Worm (Caenorhabditis elegans) whole organism, young adult: ENCODE measurements around the gene ZK742.4.
A peak's percentile ranks its signal among the peaks of the same experiment; 100 is the strongest.

Experiments used
- B0261.1 ChIP-seq: sonication (generic microtip); optimal IDR thresholded peaks from 2 replicates; lab custom pipeline; 2016; ENCODE audit warnings: mild to moderate bottlenecking, missing genetic modification characterization, moderate library complexity, missing compliant biosample characterization
- F57C9.4 ChIP-seq: sonication (generic microtip); optimal IDR thresholded peaks from 2 replicates; lab custom pipeline; 2017; ENCODE audit warnings: mild to moderate bottlenecking, missing genetic modification characterization, missing compliant biosample characterization
- Y67H2A.10 ChIP-seq: fragments of 200-800 bp; sonication (Bioruptor generic); conservative IDR thresholded peaks from 2 replicates; pipeline ENCODE4 v1.3.6; 2022; ENCODE audit warnings: missing genetic modification reagents, missing genetic modification characterization, missing compliant biosample characterization
- Y95B8A.8 ChIP-seq: fragments of 200-800 bp; sonication (Bioruptor generic); IDR thresholded peaks from 2 replicates; pipeline ENCODE4 v1.3.6; 2022; ENCODE audit warnings: missing genetic modification reagents, missing genetic modification characterization, missing compliant biosample characterization
- ama-1 ChIP-seq, 3 experiments: fragments of 150-350 bp in 1 of 3; sonication (generic microtip) in 2 of 3; optimal IDR thresholded peaks; 2 replicates each; lab custom pipeline; 2014 to 2018; ENCODE audit warnings: missing biosample characterization in 2 of 3, missing genetic modification characterization in 2 of 3, missing genetic modification reagents in 2 of 3
- aptf-3 ChIP-seq: fragments of 200-800 bp; sonication (Bioruptor generic); IDR thresholded peaks from 2 replicates; pipeline ENCODE4 v1.3.6; 2022; ENCODE audit warnings: missing genetic modification characterization, missing compliant biosample characterization
- bed-2 ChIP-seq: fragments of 200-800 bp; sonication (Bioruptor generic); IDR thresholded peaks from 2 replicates; pipeline ENCODE4 v1.3.6; 2022; ENCODE audit warnings: missing genetic modification reagents, missing genetic modification characterization, missing compliant biosample characterization
- chd-7 ChIP-seq: sonication (generic microtip); optimal IDR thresholded peaks from 2 replicates; lab custom pipeline; 2016; ENCODE audit warnings: mild to moderate bottlenecking, missing genetic modification characterization, moderate library complexity, missing compliant biosample characterization
- egrh-3 ChIP-seq: fragments of 200-800 bp; sonication (Bioruptor generic); IDR thresholded peaks from 2 replicates; pipeline ENCODE4 v1.3.6; 2022; ENCODE audit warnings: missing genetic modification reagents, missing genetic modification characterization, missing compliant biosample characterization
- nfya-1 ChIP-seq: sonication (generic microtip); optimal IDR thresholded peaks from 2 replicates; lab custom pipeline; 2017; ENCODE audit warnings: antibody characterized with exemption, missing compliant biosample characterization, missing genetic modification characterization, borderline replicate concordance; ENCODE audit not compliant: insufficient read depth
- rcor-1 ChIP-seq: fragments of 200-800 bp; sonication (Bioruptor generic); IDR thresholded peaks from 2 replicates; pipeline ENCODE4 v1.3.6; 2022; ENCODE audit warnings: missing genetic modification reagents, missing genetic modification characterization, missing compliant biosample characterization
- snpc-1.1 ChIP-seq: sonication (generic microtip); optimal IDR thresholded peaks from 2 replicates; lab custom pipeline; 2017; ENCODE audit warnings: missing genetic modification characterization, mild to moderate bottlenecking, missing compliant biosample characterization, antibody characterized with exemption, moderate library complexity, missing genotype, missing genetic modification reagents; ENCODE audit not compliant: insufficient read depth

DNA sequence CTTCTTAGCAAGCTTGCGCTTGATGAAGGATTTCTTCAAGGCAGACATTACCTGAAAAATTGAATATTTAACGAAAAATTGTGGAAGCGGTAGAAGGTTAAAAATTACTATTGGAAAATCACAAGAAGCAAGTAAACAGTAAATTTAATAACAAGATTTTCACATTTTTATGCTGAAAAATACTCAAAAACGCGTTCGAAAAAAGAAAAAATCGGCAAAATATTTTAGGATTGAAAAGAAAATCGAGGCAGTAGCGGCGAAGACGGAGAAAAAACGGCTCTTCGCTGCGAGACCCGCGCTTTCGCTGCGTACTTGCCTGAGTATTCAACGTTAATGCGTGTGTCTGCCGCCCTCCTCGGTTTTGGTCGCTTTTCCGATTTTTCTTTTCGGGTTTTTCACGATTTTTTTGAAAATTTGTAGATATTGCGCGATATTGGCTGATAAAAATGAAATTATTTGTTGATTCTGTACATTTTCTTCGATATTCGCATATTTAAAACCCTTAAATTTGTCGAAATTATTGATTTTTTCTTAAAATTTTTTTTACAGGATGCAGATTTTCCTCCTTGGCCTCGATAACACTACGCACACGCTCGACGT is 35.5 kb downstream of the ZK742.4 start, which contains the start of the genes rpl-39 and rps-30:
- TF ChIP-seq egrh-3 (GFP tag; lab: Robert Waterston, UW) (peak; percentile 34; the same call in 1 of the 2 replicates), rcor-1 (peak; percentile 72), aptf-3 (GFP tag; lab: Robert Waterston, UW) (no peak), Y67H2A.10 (peak; percentile 53; the same call in 1 of the 2 replicates), chd-7 (no peak), ama-1 (optimal IDR thresholded peaks at IDR 0.05; lab: Kevin White, UChicago) (no peak), ama-1 (GFP tag; optimal IDR thresholded peaks at IDR 0.05; lab: Kevin White, UChicago) (no peak), nfya-1 (no peak), snpc-1.1 (tag; lab: Kevin White, UChicago) (peak; percentile 29), Y95B8A.8 (no peak), F57C9.4 (no peak), B0261.1 (tag; lab: Kevin White, UChicago) (no peak), bed-2 (GFP tag; lab: Robert Waterston, UW) (no peak)
